Fruit fly (Drosophila melanogaster) whole organism, prepupa: ENCODE results near the gene CG7341.

Experiments
- Blimp-1 ChIP-seq: fragments of 200-800 bp; sonication (Bioruptor generic); optimal IDR thresholded peaks from 3 replicates; lab custom pipeline; 2017; ENCODE audit warnings: missing biosample characterization, missing genetic modification characterization, mild to moderate bottlenecking, moderate library complexity, missing genetic modification reagents
- CG10669 ChIP-seq: fragments of 200-800 bp; sonication (Bioruptor generic); optimal IDR thresholded peaks from 3 replicates; lab custom pipeline; 2018; ENCODE audit warnings: missing biosample characterization, mild to moderate bottlenecking, missing genetic modification characterization, moderate library complexity
- CG11294 ChIP-seq: fragments of 200-800 bp; sonication (Bioruptor generic); IDR thresholded peaks from 2 replicates; pipeline ENCODE4 v1.3.6; 2022; ENCODE audit warnings: missing biosample characterization, missing genetic modification characterization
- CG11762 ChIP-seq: fragments of 200-800 bp; sonication (Bioruptor generic); optimal IDR thresholded peaks from 3 replicates; lab custom pipeline; 2016; ENCODE audit warnings: missing biosample characterization, missing genetic modification characterization; ENCODE audit not compliant: insufficient read depth
- CG11902 ChIP-seq: fragments of 200-800 bp; sonication (Bioruptor generic); optimal IDR thresholded peaks from 3 replicates; lab custom pipeline; 2016; ENCODE audit warnings: missing biosample characterization, missing genetic modification characterization
- CG15336 ChIP-seq: fragments of 200-800 bp; sonication (Bioruptor generic); IDR thresholded peaks from 2 replicates; pipeline ENCODE4 v1.3.6; 2022; ENCODE audit warnings: missing biosample characterization, missing genetic modification characterization
- CG16779 ChIP-seq: fragments of 200-800 bp; sonication (Bioruptor generic); optimal IDR thresholded peaks from 3 replicates; lab custom pipeline; 2017; ENCODE audit warnings: missing biosample characterization, mild to moderate bottlenecking, missing genetic modification characterization
- CG31627 ChIP-seq: fragments of 200-800 bp; sonication (Bioruptor generic); optimal IDR thresholded peaks from 3 replicates; lab custom pipeline; 2016; ENCODE audit warnings: missing biosample characterization, missing genetic modification characterization
- CG32006 ChIP-seq: fragments of 200-800 bp; sonication (Bioruptor generic); optimal IDR thresholded peaks from 3 replicates; lab custom pipeline; 2017; ENCODE audit warnings: missing biosample characterization, mild to moderate bottlenecking, missing genetic modification characterization
- CG34406 ChIP-seq: fragments of 200-800 bp; sonication (Bioruptor generic); optimal IDR thresholded peaks from 3 replicates; lab custom pipeline; 2016; ENCODE audit warnings: missing biosample characterization, missing genetic modification characterization
- CG3919 ChIP-seq: fragments of 200-800 bp; sonication (Bioruptor generic); optimal IDR thresholded peaks from 3 replicates; lab custom pipeline; 2016; ENCODE audit warnings: missing biosample characterization, missing genetic modification characterization
- CG6163 ChIP-seq: fragments of 200-800 bp; sonication (Bioruptor generic); IDR thresholded peaks from 3 replicates; pipeline ENCODE4 v1.3.6; 2022; ENCODE audit warnings: missing biosample characterization, missing genetic modification characterization
- CG6276 ChIP-seq: fragments of 200-800 bp; sonication (Bioruptor generic); optimal IDR thresholded peaks from 2 replicates; lab custom pipeline; 2017; ENCODE audit warnings: missing biosample characterization, mild to moderate bottlenecking, missing genetic modification characterization
- CG6792 ChIP-seq: fragments of 200-800 bp; sonication (Bioruptor generic); optimal IDR thresholded peaks from 3 replicates; lab custom pipeline; 2016; ENCODE audit warnings: missing biosample characterization, missing genetic modification characterization
- CG6808 ChIP-seq: fragments of 200-800 bp; sonication (Bioruptor generic); optimal IDR thresholded peaks from 3 replicates; lab custom pipeline; 2017; ENCODE audit warnings: missing biosample characterization, missing genetic modification characterization, mild to moderate bottlenecking, moderate library complexity, missing genetic modification reagents
- CG6854 ChIP-seq: fragments of 200-800 bp; sonication (Bioruptor generic); optimal IDR thresholded peaks from 2 replicates; lab custom pipeline; 2017; ENCODE audit warnings: missing biosample characterization, mild to moderate bottlenecking, missing genetic modification characterization
- CG7368 ChIP-seq: fragments of 200-800 bp; sonication (Bioruptor generic); optimal IDR thresholded peaks from 3 replicates; lab custom pipeline; 2016; ENCODE audit warnings: missing biosample characterization, missing genetic modification characterization
- CG8319 ChIP-seq: fragments of 200-800 bp; sonication (Bioruptor generic); optimal IDR thresholded peaks from 3 replicates; lab custom pipeline; 2016; ENCODE audit warnings: missing biosample characterization, missing genetic modification characterization
- CG8632 ChIP-seq: fragments of 200-800 bp; sonication (Bioruptor generic); optimal IDR thresholded peaks from 3 replicates; lab custom pipeline; 2016; ENCODE audit warnings: missing biosample characterization, missing genetic modification characterization
- Eip75B ChIP-seq: fragments of 200-800 bp; sonication (Bioruptor generic); optimal IDR thresholded peaks from 3 replicates; lab custom pipeline; 2016; ENCODE audit warnings: missing biosample characterization, missing genetic modification characterization
- Eip93F ChIP-seq: fragments of 200-800 bp; sonication (Bioruptor generic); optimal IDR thresholded peaks from 2 replicates; lab custom pipeline; 2016; ENCODE audit warnings: missing biosample characterization, mild to moderate bottlenecking, missing genetic modification characterization
- Ets96B ChIP-seq: fragments of 200-800 bp; optimal IDR thresholded peaks from 2 replicates; lab custom pipeline; 2019; ENCODE audit warnings: missing biosample characterization, mild to moderate bottlenecking, missing genetic modification characterization, moderate library complexity
- Gug ChIP-seq: fragments of 200-800 bp; sonication (Bioruptor generic); IDR thresholded peaks from 2 replicates; pipeline ENCODE4 v1.3.6; 2022; ENCODE audit warnings: missing biosample characterization, missing genetic modification characterization
- Hr4 ChIP-seq: fragments of 200-800 bp; sonication (Bioruptor generic); optimal IDR thresholded peaks from 3 replicates; lab custom pipeline; 2016; ENCODE audit warnings: missing biosample characterization, missing genetic modification characterization
- Lpt ChIP-seq: fragments of 200-800 bp; sonication (Bioruptor generic); optimal IDR thresholded peaks from 3 replicates; lab custom pipeline; 2016; ENCODE audit warnings: missing biosample characterization, missing genetic modification characterization
- Met ChIP-seq: fragments of 200-800 bp; sonication (Bioruptor generic); optimal IDR thresholded peaks from 3 replicates; lab custom pipeline; 2016; ENCODE audit warnings: missing biosample characterization, missing genetic modification characterization
- OdsH ChIP-seq: fragments of 200-800 bp; sonication (Bioruptor generic); optimal IDR thresholded peaks from 3 replicates; lab custom pipeline; 2016; ENCODE audit warnings: missing biosample characterization, missing genetic modification characterization
- Smox ChIP-seq: fragments of 200-800 bp; sonication (Bioruptor generic); optimal IDR thresholded peaks from 3 replicates; lab custom pipeline; 2016; ENCODE audit warnings: missing biosample characterization, missing genetic modification characterization
- Sox102F ChIP-seq: fragments of 200-800 bp; sonication (Bioruptor generic); optimal IDR thresholded peaks from 2 replicates; lab custom pipeline; 2016; ENCODE audit warnings: missing biosample characterization, mild to moderate bottlenecking, missing genetic modification characterization
- Sox15 ChIP-seq: fragments of 200-800 bp; sonication (Bioruptor generic); optimal IDR thresholded peaks from 3 replicates; lab custom pipeline; 2016; ENCODE audit warnings: missing biosample characterization, missing genetic modification characterization
- achi ChIP-seq: fragments of 200-800 bp; sonication (Bioruptor generic); optimal IDR thresholded peaks from 3 replicates; lab custom pipeline; 2016; ENCODE audit warnings: missing biosample characterization, missing genetic modification characterization
- acj6 ChIP-seq: fragments of 200-800 bp; sonication (Bioruptor generic); optimal IDR thresholded peaks from 3 replicates; lab custom pipeline; 2016; ENCODE audit warnings: missing biosample characterization, missing genetic modification characterization
- cyc ChIP-seq: fragments of 200-800 bp; sonication (Bioruptor generic); optimal IDR thresholded peaks from 3 replicates; lab custom pipeline; 2016; ENCODE audit warnings: missing biosample characterization, missing genetic modification characterization
- dsx ChIP-seq: fragments of 200-800 bp; optimal IDR thresholded peaks from 3 replicates; lab custom pipeline; 2019; ENCODE audit warnings: missing biosample characterization, mild to moderate bottlenecking, missing genetic modification characterization, moderate library complexity; ENCODE audit not compliant: poor library complexity, severe bottlenecking
- eg ChIP-seq: fragments of 200-800 bp; sonication (Bioruptor generic); IDR thresholded peaks from 3 replicates; pipeline ENCODE4 v1.3.6; 2022; ENCODE audit warnings: missing biosample characterization, missing genetic modification characterization
- fkh ChIP-seq: fragments of 200-800 bp; sonication (Bioruptor generic); optimal IDR thresholded peaks from 3 replicates; lab custom pipeline; 2017; ENCODE audit warnings: missing biosample characterization, mild to moderate bottlenecking, missing genetic modification characterization, moderate library complexity
- lz ChIP-seq: fragments of 200-800 bp; sonication (Bioruptor generic); optimal IDR thresholded peaks from 3 replicates; lab custom pipeline; 2016; ENCODE audit warnings: missing biosample characterization, missing genetic modification characterization
- net ChIP-seq: fragments of 200-800 bp; sonication (Bioruptor generic); optimal IDR thresholded peaks from 3 replicates; lab custom pipeline; 2016; ENCODE audit warnings: missing biosample characterization, missing genetic modification characterization
- pdm3 ChIP-seq: fragments of 200-800 bp; sonication (Bioruptor generic); optimal IDR thresholded peaks from 3 replicates; lab custom pipeline; 2016; ENCODE audit warnings: missing biosample characterization, missing genetic modification characterization
- salr ChIP-seq, 2 experiments: fragments of 200-800 bp; sonication (Bioruptor generic); optimal IDR thresholded peaks; 3 replicates each; lab custom pipeline; 2016 to 2018; ENCODE audit warnings: missing biosample characterization in 2 of 2, missing genetic modification characterization in 2 of 2, mild to moderate bottlenecking in 1 of 2
- spab ChIP-seq: fragments of 200-800 bp; sonication (Bioruptor generic); optimal IDR thresholded peaks from 2 replicates; lab custom pipeline; 2017; ENCODE audit warnings: missing biosample characterization, mild to moderate bottlenecking, missing genetic modification characterization, missing genetic modification reagents
- ss ChIP-seq, 2 experiments: fragments of 200-800 bp; sonication (Bioruptor generic); optimal IDR thresholded peaks; 2 replicates in 1 of 2; 3 replicates in 1 of 2; lab custom pipeline; 2017 to 2018; ENCODE audit warnings: mild to moderate bottlenecking in 2 of 2, missing biosample characterization in 2 of 2, missing genetic modification characterization in 2 of 2, moderate library complexity in 1 of 2
- topi ChIP-seq: fragments of 200-800 bp; sonication (Bioruptor generic); optimal IDR thresholded peaks from 3 replicates; lab custom pipeline; 2016; ENCODE audit warnings: missing biosample characterization, missing genetic modification characterization
- vri ChIP-seq: fragments of 200-800 bp; sonication (Bioruptor generic); optimal IDR thresholded peaks from 3 replicates; lab custom pipeline; 2016; ENCODE audit warnings: missing biosample characterization, mild to moderate bottlenecking, missing genetic modification characterization

Gene CG7341

DNA sequence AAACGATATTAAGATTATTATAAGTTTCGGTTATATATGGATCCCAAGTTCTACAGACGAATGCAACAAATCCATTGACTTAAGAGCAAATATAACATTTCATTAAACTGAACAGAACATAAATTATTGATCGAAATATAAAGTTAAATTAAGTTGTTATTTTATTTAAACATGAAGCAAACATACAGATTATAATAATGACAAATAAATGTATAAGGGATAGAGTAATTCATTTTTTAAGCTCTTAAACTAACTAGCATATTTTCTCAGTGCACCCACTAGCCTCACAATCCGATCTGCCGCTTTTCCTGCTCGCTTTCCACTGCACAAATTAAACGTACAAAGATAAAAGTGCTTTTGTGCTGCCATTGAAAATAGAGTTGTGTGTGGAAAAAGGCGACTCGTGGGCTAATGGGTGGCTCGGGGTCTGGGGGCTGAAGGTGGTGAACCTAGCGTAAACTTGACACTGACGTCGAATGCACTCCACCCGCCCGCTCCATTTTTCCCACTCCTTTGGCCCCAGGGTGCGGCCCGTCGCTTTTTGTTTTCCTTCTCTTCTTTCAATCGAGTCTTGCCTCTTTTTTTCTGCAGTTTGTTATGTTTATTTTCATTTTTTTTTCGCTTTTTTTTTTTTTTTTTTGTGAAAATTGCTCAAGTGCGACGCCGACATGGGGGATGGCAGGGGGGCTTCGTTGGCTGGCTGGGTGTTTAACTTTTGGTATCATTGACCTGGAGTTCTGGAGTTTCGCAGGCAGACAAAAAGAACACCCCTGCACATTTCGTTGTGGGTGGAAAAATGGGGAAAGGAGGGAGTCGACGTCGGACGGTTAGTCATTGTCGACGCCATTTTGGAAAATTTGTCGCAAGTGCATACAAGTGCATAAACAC lies 32.9 kb upstream of the CG7341 start (continued):
- TF ChIP-seq Eip93F (GFP tag; lab: Kevin White, UChicago) = no peak
- TF ChIP-seq Gug (GFP tag; lab: Robert Waterston, UW) = peak; percentile 68
- TF ChIP-seq CG6792 (GFP tag; lab: Kevin White, UChicago) = peak; percentile 41
- peak; percentile 68 for TF ChIP-seq CG15336 (GFP tag; lab: Robert Waterston, UW)
- TF ChIP-seq OdsH (GFP tag; lab: Kevin White, UChicago) = peak; percentile 67
- TF ChIP-seq achi (GFP tag; lab: Kevin White, UChicago) = peak; percentile 73
- TF ChIP-seq CG8632 (GFP tag; lab: Kevin White, UChicago) = peak; percentile 27
- TF ChIP-seq CG34406 = peak; percentile 23
- TF ChIP-seq CG6276 = peak; percentile 65
- peak; percentile 14 for TF ChIP-seq cyc (GFP tag; lab: Kevin White, UChicago)
- TF ChIP-seq CG6808 (GFP tag; lab: Kevin White, UChicago) = peak; percentile 87
- TF ChIP-seq pdm3 = peak; percentile 49
- TF ChIP-seq topi (GFP tag; lab: Kevin White, UChicago) = peak; percentile 5
- no peak for TF ChIP-seq vri (GFP tag; lab: Kevin White, UChicago)
- peak; percentile 88 for TF ChIP-seq CG6163
- no peak for TF ChIP-seq CG11902 (GFP tag; lab: Kevin White, UChicago)
- peak; percentile 37 for TF ChIP-seq Eip75B (GFP tag; lab: Kevin White, UChicago)
- peak; percentile 80 for TF ChIP-seq eg (GFP tag; lab: Robert Waterston, UW)
- peak; percentile 62 for TF ChIP-seq CG7368 (GFP tag; lab: Kevin White, UChicago)
- TF ChIP-seq CG31627 (GFP tag; lab: Kevin White, UChicago) = no peak
- no peak for TF ChIP-seq Met (GFP tag; lab: Kevin White, UChicago)
- TF ChIP-seq ss (GFP tag; optimal IDR thresholded peaks at IDR 0.05; lab: Kevin White, UChicago) = peak; percentile 85 to 88
- TF ChIP-seq Sox15 (GFP tag; lab: Kevin White, UChicago) = no peak
- peak; percentile 74 for TF ChIP-seq Lpt (GFP tag; lab: Kevin White, UChicago)
- peak; percentile 36 for TF ChIP-seq CG10669 (GFP tag; lab: Kevin White, UChicago)
- peak; percentile 13 to 87 for TF ChIP-seq salr (GFP tag; optimal IDR thresholded peaks at IDR 0.05; lab: Kevin White, UChicago)
- peak; percentile 53 for TF ChIP-seq CG6854
- peak; percentile 71 for TF ChIP-seq CG3919
- peak; percentile 67 for TF ChIP-seq CG11762 (GFP tag; lab: Kevin White, UChicago)
- TF ChIP-seq CG11294 (GFP tag; lab: Robert Waterston, UW) = no peak
- peak; percentile 79 for TF ChIP-seq Ets96B (tag; lab: Kevin White, UChicago)
- no peak for TF ChIP-seq Smox (GFP tag; lab: Kevin White, UChicago)
- no peak for TF ChIP-seq Blimp-1 (GFP tag; lab: Kevin White, UChicago)
- TF ChIP-seq CG32006 (GFP tag; lab: Kevin White, UChicago) = peak; percentile 87

dm6 chr3L:18081494-18081893 lies 31.3 kb upstream of the CG7341 start:
- TF ChIP-seq vri (GFP tag; lab: Kevin White, UChicago) (no peak), acj6 (GFP tag; lab: Kevin White, UChicago) (peak; percentile 3), OdsH (GFP tag; lab: Kevin White, UChicago) (no peak), net (GFP tag; lab: Kevin White, UChicago) (no peak), CG32006 (GFP tag; lab: Kevin White, UChicago) (no peak), lz (GFP tag; lab: Kevin White, UChicago) (no peak), CG10669 (GFP tag; lab: Kevin White, UChicago) (peak; percentile 39), pdm3 (no peak), Met (GFP tag; lab: Kevin White, UChicago) (no peak), Blimp-1 (GFP tag; lab: Kevin White, UChicago) (no peak), Lpt (GFP tag; lab: Kevin White, UChicago) (no peak), Sox15 (GFP tag; lab: Kevin White, UChicago) (no peak), CG8319 (GFP tag; lab: Kevin White, UChicago) (no peak), CG16779 (tag; lab: Kevin White, UChicago) (no peak), eg (GFP tag; lab: Robert Waterston, UW) (no peak), Sox102F (GFP tag; lab: Kevin White, UChicago) (no peak), CG34406 (no peak), CG6276 (no peak), Hr4 (GFP tag; lab: Kevin White, UChicago) (no peak), fkh (GFP tag; lab: Kevin White, UChicago) (no peak), topi (GFP tag; lab: Kevin White, UChicago) (no peak), CG3919 (peak; percentile 17), CG7368 (GFP tag; lab: Kevin White, UChicago) (no peak), CG15336 (GFP tag; lab: Robert Waterston, UW) (no peak), CG6854 (no peak), spab (GFP tag; lab: Kevin White, UChicago) (peak; percentile 14), dsx (GFP tag; lab: Kevin White, UChicago) (no peak), Gug (GFP tag; lab: Robert Waterston, UW) (no peak), Smox (GFP tag; lab: Kevin White, UChicago) (no peak), CG11294 (GFP tag; lab: Robert Waterston, UW) (no peak)
